Worm (Caenorhabditis elegans) whole organism, L2 larva: ENCODE data around the gene mks-5.

Experiments
- Y55F3AM.14 ChIP-seq: fragments of 200-800 bp; sonication (Bioruptor generic); optimal IDR thresholded peaks from 2 replicates; lab custom pipeline; 2018; ENCODE audit warnings: mild to moderate bottlenecking, missing genetic modification characterization, missing compliant biosample characterization
- ZK546.5 ChIP-seq: sonication (generic microtip); optimal IDR thresholded peaks from 2 replicates; lab custom pipeline; 2017; ENCODE audit warnings: missing biosample characterization, missing genetic modification characterization
- alr-1 ChIP-seq: fragments of 150-350 bp; optimal IDR thresholded peaks from 2 replicates; lab custom pipeline; 2014; ENCODE audit warnings: missing biosample characterization, missing genetic modification characterization
- ama-1 ChIP-seq: fragments of 150-350 bp; optimal IDR thresholded peaks from 2 replicates; lab custom pipeline; 2018; ENCODE audit warnings: inconsistent platforms
- blmp-1 ChIP-seq: sonication (generic microtip); optimal IDR thresholded peaks from 2 replicates; lab custom pipeline; 2017; ENCODE audit warnings: missing genetic modification characterization, mild to moderate bottlenecking, missing compliant biosample characterization, antibody characterized with exemption, moderate library complexity; ENCODE audit not compliant: insufficient read depth
- elt-3 ChIP-seq: sonication (generic microtip); optimal IDR thresholded peaks from 2 replicates; lab custom pipeline; 2017; ENCODE audit warnings: missing biosample characterization, missing genetic modification characterization
- lsy-2 ChIP-seq, 2 experiments: fragments of 150-350 bp in 1 of 2; sonication (generic microtip) in 1 of 2; optimal IDR thresholded peaks; 2 replicates each; lab custom pipeline; 2014 to 2017; ENCODE audit warnings: missing biosample characterization in 2 of 2, missing genetic modification characterization in 2 of 2
- nhr-237 ChIP-seq: fragments of 150-350 bp; optimal IDR thresholded peaks from 2 replicates; lab custom pipeline; 2014; ENCODE audit warnings: missing biosample characterization, missing genetic modification characterization
- nhr-25 ChIP-seq: fragments of 150-350 bp; sonication (generic microtip); optimal IDR thresholded peaks from 3 replicates; lab custom pipeline; 2014; ENCODE audit warnings: missing biosample characterization, missing genetic modification characterization
- sem-4 ChIP-seq: fragments of 150-350 bp; optimal IDR thresholded peaks from 2 replicates; lab custom pipeline; 2014; ENCODE audit warnings: missing biosample characterization, missing genetic modification reagents, missing genetic modification characterization
- snpc-4 ChIP-seq: fragments of 150-350 bp; optimal IDR thresholded peaks from 2 replicates; lab custom pipeline; 2014; ENCODE audit warnings: missing biosample characterization, missing genetic modification characterization
- zag-1 ChIP-seq: fragments of 150-350 bp; optimal IDR thresholded peaks from 2 replicates; lab custom pipeline; 2014; ENCODE audit warnings: missing biosample characterization, missing genetic modification characterization

ce11 chrII:10761653-10762052 is 41.6 kb downstream of the mks-5 start:
- TF ChIP-seq ama-1 (no peak), nhr-237 (no peak), blmp-1 (tag; lab: Kevin White, UChicago) (no peak), snpc-4 (tag; lab: Kevin White, UChicago) (no peak), alr-1 (tag; lab: Kevin White, UChicago) (no peak), elt-3 (tag; lab: Kevin White, UChicago) (no peak), Y55F3AM.14 (GFP tag; lab: Kevin White, UChicago) (no peak), sem-4 (tag; lab: Kevin White, UChicago) (no peak), zag-1 (tag; lab: Kevin White, UChicago) (no peak), nhr-25 (no peak), ZK546.5 (tag; lab: Kevin White, UChicago) (no peak), lsy-2 (tag; optimal IDR thresholded peaks at IDR 0.05; lab: Kevin White, UChicago) (no peak)
